Fruit fly (Drosophila melanogaster): ENCODE results near the gene pira.

pira gene

dm6 chrX:12737735-12738390 lies 25.5 kb downstream of the pira start (continued):
- peak; percentile 90 for TF ChIP-seq dmrt99B (tag; optimal IDR thresholded peaks at IDR 0.05)
- TF ChIP-seq pnt (GFP tag; optimal IDR thresholded peaks at IDR 0.05): no peak
- no peak for TF ChIP-seq CG11560 (tag; IDR thresholded peaks at IDR 0.05)
- TF ChIP-seq Chrac-16 (GFP tag; optimal IDR thresholded peaks at IDR 0.05): peak; percentile 55
- peak; percentile 84 for TF ChIP-seq CG11696 (GFP tag; IDR thresholded peaks at IDR 0.05)
- TF ChIP-seq CG3281 (GFP tag; optimal IDR thresholded peaks at IDR 0.05): peak; percentile 81
- TF ChIP-seq Lhr (GFP tag; optimal IDR thresholded peaks at IDR 0.05): peak; percentile 13
- no peak for TF ChIP-seq CG8765 (GFP tag; IDR thresholded peaks at IDR 0.05)
- TF ChIP-seq CG12104 (GFP tag; optimal IDR thresholded peaks at IDR 0.05): peak; percentile 73
- TF ChIP-seq ind (GFP tag; optimal IDR thresholded peaks at IDR 0.05): peak; percentile 55
- TF ChIP-seq BEAF-32 (GFP tag; optimal IDR thresholded peaks at IDR 0.05): no peak
- peak; percentile 75 for TF ChIP-seq run (tag; optimal IDR thresholded peaks at IDR 0.05)
- peak; percentile 21 for TF ChIP-seq CG18011 (GFP tag; optimal IDR thresholded peaks at IDR 0.05)
- peak; percentile 59 for TF ChIP-seq CG6683 (GFP tag; optimal IDR thresholded peaks at IDR 0.05)
- no peak for TF ChIP-seq CG12744 (GFP tag; optimal IDR thresholded peaks at IDR 0.05)
- TF ChIP-seq row (GFP tag; IDR thresholded peaks at IDR 0.05): peak; percentile 57
- peak; percentile 96 for TF ChIP-seq onecut (GFP tag; IDR thresholded peaks at IDR 0.05)
- no peak for TF ChIP-seq CG6272 (GFP tag; IDR thresholded peaks at IDR 0.05)
- TF ChIP-seq org-1 (GFP tag; optimal IDR thresholded peaks at IDR 0.05): peak; percentile 64
- TF ChIP-seq CG16815 (GFP tag; optimal IDR thresholded peaks at IDR 0.05): peak; percentile 49
- peak; percentile 74 for TF ChIP-seq Dek (tag; optimal IDR thresholded peaks at IDR 0.05)
- peak; percentile 71 for TF ChIP-seq CG6654 (GFP tag; optimal IDR thresholded peaks at IDR 0.05)
- TF ChIP-seq CG4328 (GFP tag; optimal IDR thresholded peaks at IDR 0.05): peak; percentile 35
- peak; percentile 27; the same call in 1 of the 2 replicates for TF ChIP-seq CG10366 (GFP tag; IDR thresholded peaks at IDR 0.05)
- TF ChIP-seq bbx (GFP tag; IDR thresholded peaks at IDR 0.05; ENCODE audit: partially characterized antibody): no peak
- peak; percentile 53 for TF ChIP-seq CG4820 (GFP tag; optimal IDR thresholded peaks at IDR 0.05)
- peak; percentile 83 for TF ChIP-seq CG30403 (GFP tag; optimal IDR thresholded peaks at IDR 0.05)
- 0 out of 2 replicates have a peak, but pooled peaks have one; percentile 18 for TF ChIP-seq CG4730 (GFP tag; IDR thresholded peaks at IDR 0.05)
- TF ChIP-seq croc (GFP tag; conservative IDR thresholded peaks at IDR 0.05): peak; percentile 27; the same call in 1 of the 3 replicates
- peak; percentile 27; the same call in 1 of the 2 replicates for TF ChIP-seq E2f2 (GFP tag; IDR thresholded peaks at IDR 0.05)
- peak; percentile 22 for TF ChIP-seq CG12155 (GFP tag; optimal IDR thresholded peaks at IDR 0.05)
- TF ChIP-seq CG14050 (GFP tag; IDR thresholded peaks at IDR 0.05): 0 out of 3 replicates have a peak, but pooled peaks have one; percentile 27
- no peak for TF ChIP-seq sob (GFP tag; IDR thresholded peaks at IDR 0.05)
- TF ChIP-seq Sox102F (GFP tag; optimal IDR thresholded peaks at IDR 0.05): peak; percentile 87
- no peak for TF ChIP-seq bowl (GFP tag; IDR thresholded peaks at IDR 0.05)
- peak; percentile 5 for TF ChIP-seq CG12942 (GFP tag; optimal IDR thresholded peaks at IDR 0.05)
- TF ChIP-seq ci (GFP tag; IDR thresholded peaks at IDR 0.05): peak; percentile 48; the same call in 1 of the 3 replicates
- peak; percentile 86 for TF ChIP-seq CG9437 (GFP tag; optimal IDR thresholded peaks at IDR 0.05)
- TF ChIP-seq CG13296 (GFP tag; optimal IDR thresholded peaks at IDR 0.05): peak; percentile 73
- peak; percentile 80 for TF ChIP-seq unpg (GFP tag; optimal IDR thresholded peaks at IDR 0.05)
- no peak for TF ChIP-seq CG11398 (GFP tag; optimal IDR thresholded peaks at IDR 0.05)
- TF ChIP-seq CG5180 (GFP tag; optimal IDR thresholded peaks at IDR 0.05): no peak
- peak; percentile 13 for TF ChIP-seq CG8944 (GFP tag; optimal IDR thresholded peaks at IDR 0.05)
- TF ChIP-seq ranshi (GFP tag; IDR thresholded peaks at IDR 0.05): no peak
- peak; percentile 55 for TF ChIP-seq Hand (GFP tag; optimal IDR thresholded peaks at IDR 0.05)
- TF ChIP-seq CG15601 (tag; optimal IDR thresholded peaks at IDR 0.05): peak; percentile 71
- 0 out of 2 replicates have a peak, but pooled peaks have one; percentile 9 for TF ChIP-seq ttk (GFP tag; IDR thresholded peaks at IDR 0.05)
- peak; percentile 29 to 46 for TF ChIP-seq Pdp1 (GFP tag; optimal IDR thresholded peaks at IDR 0.05)
- no peak for TF ChIP-seq Lim3 (GFP tag; IDR thresholded peaks at IDR 0.05)

Measured in whole organism, embryonic.